Worm (Caenorhabditis elegans) whole organism, L4 larva: ENCODE measurements around the gene dmd-9.

ENCODE experiments used
- Y48G9A.11 ChIP-seq: fragments of 200-800 bp; sonication (Bioruptor generic); IDR thresholded peaks from 2 replicates; pipeline ENCODE4 v1.3.6; 2022; ENCODE audit warnings: missing genetic modification reagents, missing genetic modification characterization, missing compliant biosample characterization
- ZK337.2 ChIP-seq: fragments of 200-800 bp; sonication (Bioruptor generic); IDR thresholded peaks from 2 replicates; pipeline ENCODE4 v1.3.6; 2022; ENCODE audit warnings: missing genetic modification reagents, missing genetic modification characterization, missing compliant biosample characterization
- dpl-1 ChIP-seq: fragments of 150-350 bp; optimal IDR thresholded peaks from 2 replicates; lab custom pipeline; 2014; ENCODE audit warnings: missing biosample characterization, missing genetic modification reagents, missing genetic modification characterization
- dve-1 ChIP-seq: sonication (generic microtip); optimal IDR thresholded peaks from 2 replicates; lab custom pipeline; 2017; ENCODE audit warnings: antibody characterized with exemption, mild to moderate bottlenecking, missing genetic modification characterization, missing compliant biosample characterization; ENCODE audit not compliant: insufficient read depth
- fos-1 ChIP-seq: fragments of 150-350 bp; optimal IDR thresholded peaks from 2 replicates; lab custom pipeline; 2014; ENCODE audit warnings: missing biosample characterization, missing genetic modification characterization
- hif-1 ChIP-seq, 2 experiments: sonication (generic microtip); optimal IDR thresholded peaks; 2 replicates each; lab custom pipeline; 2016 to 2017; ENCODE audit warnings: missing compliant biosample characterization in 2 of 2, missing genetic modification characterization in 2 of 2, missing genetic modification reagents in 2 of 2, missing genotype in 2 of 2, mild to moderate bottlenecking in 1 of 2
- hlh-11 ChIP-seq: fragments of 200-800 bp; sonication (Bioruptor generic); optimal IDR thresholded peaks from 2 replicates; lab custom pipeline; 2018; ENCODE audit warnings: mild to moderate bottlenecking, missing genetic modification characterization, missing compliant biosample characterization
- hlh-30 ChIP-seq: sonication (generic microtip); optimal IDR thresholded peaks from 2 replicates; lab custom pipeline; 2017; ENCODE audit warnings: antibody characterized with exemption, mild to moderate bottlenecking, missing genetic modification characterization, missing compliant biosample characterization; ENCODE audit not compliant: insufficient read depth
- lim-7 ChIP-seq: fragments of 200-800 bp; sonication (Bioruptor generic); IDR thresholded peaks from 2 replicates; pipeline ENCODE4 v1.3.6; 2022; ENCODE audit warnings: missing genetic modification characterization, missing compliant biosample characterization
- lin-38 ChIP-seq: fragments of 200-800 bp; sonication (Bioruptor generic); IDR thresholded peaks from 2 replicates; pipeline ENCODE4 v1.3.6; 2022; ENCODE audit warnings: missing genetic modification reagents, missing genetic modification characterization, missing compliant biosample characterization
- lir-3 ChIP-seq: sonication (generic microtip); optimal IDR thresholded peaks from 2 replicates; lab custom pipeline; 2016; ENCODE audit warnings: mild to moderate bottlenecking, missing genetic modification characterization, missing compliant biosample characterization
- lsy-2 ChIP-seq, 2 experiments: fragments of 150-350 bp in 1 of 2; sonication (generic microtip) in 1 of 2; optimal IDR thresholded peaks; 2 replicates each; lab custom pipeline; 2014 to 2017; ENCODE audit warnings: missing biosample characterization in 2 of 2, missing genetic modification characterization in 2 of 2
- madf-5 ChIP-seq, 2 experiments: fragments of 200-800 bp; sonication (Bioruptor generic); IDR thresholded peaks; 2 replicates each; pipeline ENCODE4 v1.3.6; 2022; ENCODE audit warnings: missing compliant biosample characterization in 2 of 2, missing genetic modification characterization in 2 of 2
- madf-9 ChIP-seq: fragments of 200-800 bp; sonication (Bioruptor generic); conservative IDR thresholded peaks from 2 replicates; pipeline ENCODE4 v1.3.6; 2022; ENCODE audit warnings: missing genetic modification reagents, missing genetic modification characterization, missing compliant biosample characterization
- mes-2 ChIP-seq: sonication (generic microtip); optimal IDR thresholded peaks from 2 replicates; lab custom pipeline; 2016; ENCODE audit warnings: missing genotype, mild to moderate bottlenecking, missing genetic modification characterization, missing compliant biosample characterization; ENCODE audit not compliant: poor library complexity, severe bottlenecking
- nhr-28 ChIP-seq: fragments of 150-350 bp; optimal IDR thresholded peaks from 2 replicates; lab custom pipeline; 2014; ENCODE audit warnings: missing biosample characterization, missing genetic modification characterization
- nhr-6 ChIP-seq: fragments of 150-350 bp; optimal IDR thresholded peaks from 2 replicates; lab custom pipeline; 2014; ENCODE audit warnings: missing biosample characterization, missing genetic modification characterization
- nhr-77 ChIP-seq: fragments of 150-350 bp; optimal IDR thresholded peaks from 2 replicates; lab custom pipeline; 2014; ENCODE audit warnings: missing biosample characterization, missing genetic modification characterization
- rbr-2 ChIP-seq: sonication (generic microtip); optimal IDR thresholded peaks from 2 replicates; lab custom pipeline; 2016; ENCODE audit warnings: missing genotype, missing genetic modification characterization, missing compliant biosample characterization
- saeg-2 ChIP-seq: fragments of 200-800 bp; sonication (Bioruptor generic); IDR thresholded peaks from 2 replicates; pipeline ENCODE4 v1.3.6; 2022; ENCODE audit warnings: missing genetic modification reagents, missing genetic modification characterization, missing compliant biosample characterization
- tag-97 ChIP-seq: fragments of 200-800 bp; sonication (Bioruptor generic); IDR thresholded peaks from 2 replicates; pipeline ENCODE4 v1.3.6; 2022; ENCODE audit warnings: missing genetic modification characterization, missing compliant biosample characterization

The dmd-9 gene

ce11 chrIV:3221158-3221557 is 33.2 kb downstream of the dmd-9 start:
- no peak for TF ChIP-seq lir-3
- TF ChIP-seq madf-5 (GFP tag; IDR thresholded peaks at IDR 0.05; lab: Robert Waterston, UW) = no peak

DNA sequence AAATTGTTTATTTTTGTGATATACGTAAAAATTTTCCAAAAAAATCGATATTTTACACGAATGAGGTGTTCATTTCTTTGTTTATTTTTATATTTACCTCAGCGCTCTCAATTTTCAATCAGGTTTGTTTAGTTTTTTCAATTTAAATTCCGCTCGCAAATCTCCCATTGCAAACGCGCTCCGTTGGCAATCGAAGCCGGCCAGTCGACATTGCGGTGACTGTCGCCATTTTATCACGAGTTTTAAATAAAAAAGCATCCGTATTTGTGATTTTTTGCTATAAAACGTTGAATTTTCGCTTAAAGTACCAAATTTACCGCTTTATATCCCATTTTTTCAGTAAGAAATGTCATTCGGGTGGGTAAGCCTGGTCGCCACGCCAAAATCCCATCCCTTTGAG is 40.9 kb downstream of the dmd-9 start, which contains the start of gene slmp-1:
Gene slmp-1, plus strand, starts transcription at position 335 of the 400 bp plus-strand sequence.
- peak in 1 of 2 experiments; percentile 24 for TF ChIP-seq hif-1 (tag; optimal IDR thresholded peaks at IDR 0.05; lab: Kevin White, UChicago)
- TF ChIP-seq fos-1 (tag; lab: Kevin White, UChicago) = no peak
- TF ChIP-seq nhr-77 (tag; lab: Kevin White, UChicago) = peak; percentile 13
- TF ChIP-seq dpl-1 (GFP tag; lab: Kevin White, UChicago) = peak; percentile 88
- peak; percentile 93 for TF ChIP-seq hlh-30
- TF ChIP-seq nhr-6 (tag; lab: Kevin White, UChicago) = peak; percentile 13
- TF ChIP-seq lin-38 (GFP tag; lab: Robert Waterston, UW) = peak; percentile 92
- peak in 1 of 2 experiments; percentile 78 for TF ChIP-seq lsy-2 (tag; optimal IDR thresholded peaks at IDR 0.05; lab: Kevin White, UChicago)
- peak; percentile 67 for TF ChIP-seq dve-1 (tag; lab: Kevin White, UChicago)
- no peak for TF ChIP-seq tag-97 (GFP tag; lab: Robert Waterston, UW)
- TF ChIP-seq rbr-2 (tag; lab: Kevin White, UChicago) = peak; percentile 26
- no peak for TF ChIP-seq madf-9 (GFP tag; lab: Robert Waterston, UW)
- peak; percentile 43 for TF ChIP-seq nhr-28 (tag; lab: Kevin White, UChicago)
- TF ChIP-seq lim-7 (GFP tag; lab: Robert Waterston, UW) = no peak
- peak; percentile 81 for TF ChIP-seq mes-2
- TF ChIP-seq hlh-11 (tag; lab: Kevin White, UChicago) = peak; percentile 51
- TF ChIP-seq saeg-2 (GFP tag; lab: Robert Waterston, UW) = no peak

DNA sequence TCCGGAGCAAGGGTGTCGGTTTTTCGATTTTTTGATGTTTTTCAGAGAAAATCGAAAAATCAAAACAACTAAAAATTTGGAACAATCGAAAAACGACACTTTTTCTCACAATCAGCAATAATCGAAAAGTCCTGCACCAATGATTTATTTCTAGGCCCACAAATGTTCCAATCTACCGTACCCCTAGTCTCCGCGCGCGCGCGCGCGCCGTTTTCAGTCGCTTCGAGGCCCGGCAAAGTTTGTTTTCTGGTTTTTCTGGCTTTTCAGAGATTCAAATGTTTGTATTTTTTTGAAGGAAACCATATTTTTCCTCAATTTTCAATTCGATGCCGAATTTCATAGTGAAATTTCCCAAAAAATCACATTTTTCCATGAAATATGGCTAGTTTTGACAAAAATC is 42.4 kb downstream of the dmd-9 start:
- TF ChIP-seq Y48G9A.11 (GFP tag; lab: Robert Waterston, UW) (peak; percentile 62), madf-9 (GFP tag; lab: Robert Waterston, UW) (no peak), ZK337.2 (GFP tag; lab: Robert Waterston, UW) (no peak)
- TF ChIP-seq, all 104 proteins: peak for 1
